Worm (Caenorhabditis elegans) whole organism, L4 larva: ENCODE data around the gene C33D9.10.

Source experiments
- D1046.2 ChIP-seq: fragments of 200-800 bp; sonication (Bioruptor generic); IDR thresholded peaks from 2 replicates; pipeline ENCODE4 v1.3.6; 2022; ENCODE audit warnings: missing genetic modification characterization, missing compliant biosample characterization
- F26F4.8 ChIP-seq: fragments of 200-800 bp; sonication (Bioruptor generic); conservative IDR thresholded peaks from 2 replicates; pipeline ENCODE4 v1.3.6; 2022; ENCODE audit warnings: missing genetic modification characterization, missing compliant biosample characterization
- T26A8.4 ChIP-seq: fragments of 200-800 bp; sonication (Bioruptor generic); IDR thresholded peaks from 2 replicates; pipeline ENCODE4 v1.3.6; 2022; ENCODE audit warnings: missing genetic modification characterization, missing compliant biosample characterization
- ZK546.5 ChIP-seq, 2 experiments: sonication (generic microtip); optimal IDR thresholded peaks; 2 replicates each; lab custom pipeline; 2017; ENCODE audit warnings: missing biosample characterization in 2 of 2, missing genetic modification characterization in 2 of 2
- aha-1 ChIP-seq: fragments of 150-350 bp; peaks from one replicate; lab custom pipeline; 2014; ENCODE audit warnings: missing biosample characterization, missing genetic modification characterization
- ama-1 ChIP-seq: fragments of 150-350 bp; optimal IDR thresholded peaks from 2 replicates; lab custom pipeline; 2014; ENCODE audit warnings: inconsistent platforms, mixed read lengths
- ceh-20 ChIP-seq: fragments of 200-800 bp; sonication (Bioruptor generic); IDR thresholded peaks from 2 replicates; pipeline ENCODE4 v1.3.6; 2022; ENCODE audit warnings: missing genetic modification reagents, missing genetic modification characterization, missing compliant biosample characterization
- ces-1 ChIP-seq: fragments of 150-350 bp; sonication (generic microtip); optimal IDR thresholded peaks from 4 replicates; lab custom pipeline; 2014; ENCODE audit warnings: missing biosample characterization, missing genetic modification reagents, missing genetic modification characterization
- cey-2 ChIP-seq: sonication (generic microtip); optimal IDR thresholded peaks from 3 replicates; lab custom pipeline; 2017; ENCODE audit warnings: missing genetic modification characterization, mild to moderate bottlenecking, missing compliant biosample characterization, antibody characterized with exemption, borderline replicate concordance; ENCODE audit not compliant: insufficient read depth
- ctbp-1 ChIP-seq: fragments of 200-800 bp; sonication (Bioruptor generic); IDR thresholded peaks from 2 replicates; pipeline ENCODE4 v1.3.6; 2022; ENCODE audit warnings: missing genetic modification reagents, missing genetic modification characterization, missing compliant biosample characterization
- daf-12 ChIP-seq: fragments of 150-350 bp; optimal IDR thresholded peaks from 2 replicates; lab custom pipeline; 2014; ENCODE audit warnings: missing biosample characterization, missing genetic modification reagents, missing genetic modification characterization
- daf-16 ChIP-seq, 3 experiments: sonication (generic microtip); optimal IDR thresholded peaks; 2 replicates each; lab custom pipeline; 2016 to 2017; ENCODE audit warnings: missing genetic modification characterization in 3 of 3, missing genetic modification reagents in 3 of 3, mild to moderate bottlenecking in 2 of 3, missing compliant biosample characterization in 2 of 3, missing biosample characterization in 1 of 3, moderate library complexity in 1 of 3
- daf-8 ChIP-seq: fragments of 200-800 bp; sonication (Bioruptor generic); IDR thresholded peaks from 2 replicates; pipeline ENCODE4 v1.3.6; 2022; ENCODE audit warnings: missing genetic modification characterization, missing compliant biosample characterization
- dmd-6 ChIP-seq: fragments of 200-800 bp; sonication (Bioruptor generic); IDR thresholded peaks from 2 replicates; pipeline ENCODE4 v1.3.6; 2022; ENCODE audit warnings: missing genetic modification reagents, missing genetic modification characterization, missing compliant biosample characterization
- dmd-9 ChIP-seq: fragments of 200-800 bp; sonication (Bioruptor generic); IDR thresholded peaks from 2 replicates; pipeline ENCODE4 v1.3.6; 2022; ENCODE audit warnings: missing genetic modification reagents, missing genetic modification characterization, missing compliant biosample characterization
- dve-1 ChIP-seq: sonication (generic microtip); optimal IDR thresholded peaks from 2 replicates; lab custom pipeline; 2017; ENCODE audit warnings: antibody characterized with exemption, mild to moderate bottlenecking, missing genetic modification characterization, missing compliant biosample characterization; ENCODE audit not compliant: insufficient read depth
- egl-27 ChIP-seq: sonication (generic microtip); optimal IDR thresholded peaks from 3 replicates; lab custom pipeline; 2017; ENCODE audit warnings: missing biosample characterization, missing genetic modification reagents, missing genetic modification characterization
- egl-43 ChIP-seq: fragments of 200-800 bp; sonication (Bioruptor generic); IDR thresholded peaks from 2 replicates; pipeline ENCODE4 v1.3.6; 2022; ENCODE audit warnings: missing genetic modification reagents, missing genetic modification characterization, missing compliant biosample characterization
- fkh-10 ChIP-seq: fragments of 150-350 bp; optimal IDR thresholded peaks from 2 replicates; lab custom pipeline; 2014; ENCODE audit warnings: missing biosample characterization, missing genetic modification reagents, missing genetic modification characterization
- hlh-11 ChIP-seq: fragments of 200-800 bp; sonication (Bioruptor generic); optimal IDR thresholded peaks from 2 replicates; lab custom pipeline; 2018; ENCODE audit warnings: mild to moderate bottlenecking, missing genetic modification characterization, missing compliant biosample characterization
- hmg-1.1 ChIP-seq: fragments of 200-800 bp; sonication (Bioruptor generic); IDR thresholded peaks from 2 replicates; pipeline ENCODE4 v1.3.6; 2022; ENCODE audit warnings: missing genetic modification reagents, missing genetic modification characterization, missing compliant biosample characterization
- lim-7 ChIP-seq: fragments of 200-800 bp; sonication (Bioruptor generic); IDR thresholded peaks from 2 replicates; pipeline ENCODE4 v1.3.6; 2022; ENCODE audit warnings: missing genetic modification characterization, missing compliant biosample characterization
- lin-1 ChIP-seq: fragments of 200-800 bp; sonication (Bioruptor generic); IDR thresholded peaks from 2 replicates; pipeline ENCODE4 v1.3.6; 2022; ENCODE audit warnings: missing genetic modification reagents, missing genetic modification characterization, missing compliant biosample characterization
- lin-13 ChIP-seq: fragments of 150-350 bp; optimal IDR thresholded peaks from 2 replicates; lab custom pipeline; 2014; ENCODE audit warnings: missing biosample characterization, missing genetic modification reagents, missing genetic modification characterization
- lin-15B ChIP-seq: fragments of 150-350 bp; sonication (generic microtip); optimal IDR thresholded peaks from 3 replicates; lab custom pipeline; 2014; ENCODE audit warnings: missing biosample characterization, missing genetic modification characterization
- lin-39 ChIP-seq: fragments of 150-350 bp; optimal IDR thresholded peaks from 2 replicates; lab custom pipeline; 2014; ENCODE audit warnings: missing biosample characterization, missing genetic modification reagents, missing genetic modification characterization
- lir-3 ChIP-seq: sonication (generic microtip); optimal IDR thresholded peaks from 2 replicates; lab custom pipeline; 2016; ENCODE audit warnings: mild to moderate bottlenecking, missing genetic modification characterization, missing compliant biosample characterization
- lsy-2 ChIP-seq, 2 experiments: fragments of 150-350 bp in 1 of 2; sonication (generic microtip) in 1 of 2; optimal IDR thresholded peaks; 2 replicates each; lab custom pipeline; 2014 to 2017; ENCODE audit warnings: missing biosample characterization in 2 of 2, missing genetic modification characterization in 2 of 2
- madf-5 ChIP-seq, 2 experiments: fragments of 200-800 bp; sonication (Bioruptor generic); IDR thresholded peaks; 2 replicates each; pipeline ENCODE4 v1.3.6; 2022; ENCODE audit warnings: missing compliant biosample characterization in 2 of 2, missing genetic modification characterization in 2 of 2
- madf-9 ChIP-seq: fragments of 200-800 bp; sonication (Bioruptor generic); conservative IDR thresholded peaks from 2 replicates; pipeline ENCODE4 v1.3.6; 2022; ENCODE audit warnings: missing genetic modification reagents, missing genetic modification characterization, missing compliant biosample characterization
- mdt-29 ChIP-seq: fragments of 200-800 bp; sonication (Bioruptor generic); IDR thresholded peaks from 2 replicates; pipeline ENCODE4 v1.3.6; 2022; ENCODE audit warnings: missing genetic modification reagents, missing genetic modification characterization, missing compliant biosample characterization
- mes-2 ChIP-seq: sonication (generic microtip); optimal IDR thresholded peaks from 2 replicates; lab custom pipeline; 2016; ENCODE audit warnings: missing genotype, mild to moderate bottlenecking, missing genetic modification characterization, missing compliant biosample characterization; ENCODE audit not compliant: poor library complexity, severe bottlenecking
- mxl-3 ChIP-seq: fragments of 200-800 bp; sonication (Bioruptor generic); optimal IDR thresholded peaks from 2 replicates; lab custom pipeline; 2018; ENCODE audit warnings: mild to moderate bottlenecking, missing genetic modification characterization, missing compliant biosample characterization
- nhr-102 ChIP-seq: sonication (generic microtip); optimal IDR thresholded peaks from 2 replicates; lab custom pipeline; 2016; ENCODE audit warnings: mild to moderate bottlenecking, missing genetic modification characterization, moderate library complexity, missing compliant biosample characterization
- nhr-11 ChIP-seq: fragments of 150-350 bp; optimal IDR thresholded peaks from 2 replicates; lab custom pipeline; 2014; ENCODE audit warnings: missing biosample characterization, missing genetic modification characterization
- nhr-25 ChIP-seq: sonication (generic microtip); optimal IDR thresholded peaks from 2 replicates; lab custom pipeline; 2017; ENCODE audit warnings: missing genetic modification characterization, mild to moderate bottlenecking, missing compliant biosample characterization, antibody characterized with exemption, moderate library complexity, borderline replicate concordance; ENCODE audit not compliant: insufficient read depth
- nhr-41 ChIP-seq: fragments of 200-800 bp; sonication (Bioruptor generic); IDR thresholded peaks from 2 replicates; pipeline ENCODE4 v1.3.6; 2022; ENCODE audit warnings: missing genetic modification reagents, missing genetic modification characterization, missing compliant biosample characterization
- nhr-76 ChIP-seq: fragments of 150-350 bp; optimal IDR thresholded peaks from 2 replicates; lab custom pipeline; 2014; ENCODE audit warnings: missing biosample characterization, missing genetic modification characterization
- rbr-2 ChIP-seq: sonication (generic microtip); optimal IDR thresholded peaks from 2 replicates; lab custom pipeline; 2016; ENCODE audit warnings: missing genotype, missing genetic modification characterization, missing compliant biosample characterization
- saeg-2 ChIP-seq: fragments of 200-800 bp; sonication (Bioruptor generic); IDR thresholded peaks from 2 replicates; pipeline ENCODE4 v1.3.6; 2022; ENCODE audit warnings: missing genetic modification reagents, missing genetic modification characterization, missing compliant biosample characterization
- sdz-12 ChIP-seq: fragments of 200-800 bp; sonication (Bioruptor generic); optimal IDR thresholded peaks from 2 replicates; lab custom pipeline; 2018; ENCODE audit warnings: mild to moderate bottlenecking, missing genetic modification characterization, missing compliant biosample characterization
- set-16 ChIP-seq: fragments of 200-800 bp; sonication (Bioruptor generic); IDR thresholded peaks from 2 replicates; pipeline ENCODE4 v1.3.6; 2022; ENCODE audit warnings: missing genetic modification reagents, missing genetic modification characterization, missing compliant biosample characterization
- snpc-1.2 ChIP-seq: fragments of 200-800 bp; sonication (Bioruptor generic); IDR thresholded peaks from 2 replicates; pipeline ENCODE4 v1.3.6; 2022; ENCODE audit warnings: missing genetic modification reagents, missing genetic modification characterization, missing compliant biosample characterization
- spr-1 ChIP-seq: sonication (generic microtip); optimal IDR thresholded peaks from 2 replicates; lab custom pipeline; 2016; ENCODE audit warnings: mild to moderate bottlenecking, missing genetic modification characterization, missing compliant biosample characterization
- tra-1 ChIP-seq: fragments of 200-800 bp; sonication (Bioruptor generic); IDR thresholded peaks from 2 replicates; pipeline ENCODE4 v1.3.6; 2022; ENCODE audit warnings: missing genetic modification reagents, missing genetic modification characterization, missing compliant biosample characterization
- unc-130 ChIP-seq: sonication (generic microtip); optimal IDR thresholded peaks from 2 replicates; lab custom pipeline; 2016; ENCODE audit warnings: missing genetic modification reagents, missing genetic modification characterization, missing compliant biosample characterization
- unc-39 ChIP-seq: sonication (generic microtip); optimal IDR thresholded peaks from 2 replicates; lab custom pipeline; 2017; ENCODE audit warnings: missing biosample characterization, missing genetic modification characterization
- unc-62 ChIP-seq, 3 experiments: fragments of 150-350 bp in 1 of 3; sonication (generic microtip); optimal IDR thresholded peaks in 2 of 3; peaks in 1 of 3; 1 replicate in 1 of 3; 2 replicates in 2 of 3; lab custom pipeline; 2014 to 2017; ENCODE audit warnings: missing biosample characterization in 3 of 3, missing genetic modification characterization in 3 of 3, missing genetic modification reagents in 3 of 3, missing genotype in 1 of 3
- zfp-2 ChIP-seq: sonication (generic microtip); optimal IDR thresholded peaks from 2 replicates; lab custom pipeline; 2016; ENCODE audit warnings: mild to moderate bottlenecking, missing genetic modification characterization, missing compliant biosample characterization
- ztf-7 ChIP-seq: fragments of 150-350 bp; optimal IDR thresholded peaks from 2 replicates; lab custom pipeline; 2014; ENCODE audit warnings: missing biosample characterization, missing genetic modification characterization

C33D9.10 gene

DNA sequence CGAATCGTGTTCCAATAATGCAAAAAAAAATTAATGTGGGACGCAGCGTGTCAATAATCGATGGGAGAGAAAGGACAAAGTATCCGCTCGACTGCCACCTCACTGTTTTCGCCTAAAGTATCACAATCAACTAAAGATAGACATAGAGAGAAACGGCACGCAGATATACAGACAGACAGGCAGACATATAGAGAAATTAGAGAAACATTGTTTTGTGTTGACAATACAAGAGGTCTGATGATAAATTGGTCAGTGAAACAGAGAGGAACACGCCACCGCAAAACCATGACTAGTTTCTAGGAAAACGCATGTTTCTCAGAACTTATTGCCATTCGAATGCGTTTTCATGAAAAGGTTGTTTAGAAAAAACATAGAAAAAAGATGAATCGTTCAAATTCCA, 42.6 kb upstream of the C33D9.10 start, which contains the start of gene T28C6.8 (continued):
- TF ChIP-seq snpc-1.2 (GFP tag; lab: Robert Waterston, UW): no peak
- TF ChIP-seq ZK546.5 (tag; optimal IDR thresholded peaks at IDR 0.05; lab: Kevin White, UChicago): no peak
- TF ChIP-seq nhr-102 (tag; lab: Kevin White, UChicago): no peak
- TF ChIP-seq lin-15B (tag; lab: Kevin White, UChicago): no peak
- TF ChIP-seq daf-12 (tag; lab: Kevin White, UChicago): no peak
- TF ChIP-seq zfp-2 (tag; lab: Kevin White, UChicago): no peak
- TF ChIP-seq dmd-9: no peak
- TF ChIP-seq mes-2 (tag; lab: Kevin White, UChicago): peak; percentile 29
- TF ChIP-seq madf-9: no peak
- peak; percentile 46 for TF ChIP-seq dmd-6 (GFP tag; lab: Robert Waterston, UW)
- no peak for TF ChIP-seq saeg-2 (GFP tag; lab: Robert Waterston, UW)
- TF ChIP-seq cey-2: peak; percentile 33
- no peak for TF ChIP-seq ctbp-1 (GFP tag; lab: Robert Waterston, UW)
- no peak for TF ChIP-seq ztf-7
- no peak for TF ChIP-seq lin-39 (tag; lab: Kevin White, UChicago)
- TF ChIP-seq rbr-2 (tag; lab: Kevin White, UChicago): no peak
- TF ChIP-seq nhr-25 (tag; lab: Kevin White, UChicago): no peak
- TF ChIP-seq unc-130 (GFP tag; lab: Kevin White, UChicago): no peak
- TF ChIP-seq hlh-11 (tag; lab: Kevin White, UChicago): peak; percentile 84
- TF ChIP-seq D1046.2 (GFP tag; lab: Robert Waterston, UW): no peak
- TF ChIP-seq sdz-12 (GFP tag; lab: Kevin White, UChicago): no peak
- no peak for TF ChIP-seq unc-62 (GFP tag; optimal IDR thresholded peaks at IDR 0.05 in 1 of 2; lab: Kevin White, UChicago)
- TF ChIP-seq unc-62 (tag; optimal IDR thresholded peaks at IDR 0.05; lab: Kevin White, UChicago): no peak
- no peak for TF ChIP-seq fkh-10 (GFP tag; lab: Kevin White, UChicago)
- no peak for TF ChIP-seq lir-3 (tag; lab: Kevin White, UChicago)
- no peak for TF ChIP-seq egl-43 (GFP tag; lab: Robert Waterston, UW)
- no peak for TF ChIP-seq unc-39 (tag; lab: Kevin White, UChicago)
- TF ChIP-seq aha-1: peak; percentile 77
- no peak for TF ChIP-seq tra-1
- no peak for TF ChIP-seq nhr-76 (tag; lab: Kevin White, UChicago)
- no peak for TF ChIP-seq egl-27 (tag; lab: Kevin White, UChicago)
- no peak for TF ChIP-seq set-16 (GFP tag; lab: Robert Waterston, UW)
- no peak for TF ChIP-seq spr-1
- no peak for TF ChIP-seq ces-1
- TF ChIP-seq F26F4.8 (GFP tag; lab: Robert Waterston, UW): no peak
- TF ChIP-seq daf-8 (GFP tag; lab: Robert Waterston, UW): no peak
- 0 out of 2 replicates have a peak, but pooled peaks have one; percentile 46 for TF ChIP-seq hmg-1.1 (GFP tag; lab: Robert Waterston, UW)
- TF ChIP-seq lin-13 (GFP tag; lab: Kevin White, UChicago): peak; percentile 16
- no peak for TF ChIP-seq nhr-41 (GFP tag; lab: Robert Waterston, UW)
- TF ChIP-seq nhr-11 (tag; lab: Kevin White, UChicago): peak; percentile 64
- TF ChIP-seq ceh-20: no peak
- no peak for TF ChIP-seq mdt-29 (GFP tag; lab: Robert Waterston, UW)
- no peak for TF ChIP-seq madf-5 (GFP tag; IDR thresholded peaks at IDR 0.05; lab: Robert Waterston, UW)
- TF ChIP-seq ama-1 (lab: Kevin White, UChicago): no peak
- peak; percentile 67 for TF ChIP-seq T26A8.4
- no peak for TF ChIP-seq daf-16 (GFP tag; optimal IDR thresholded peaks at IDR 0.05; lab: Kevin White, UChicago)
- TF ChIP-seq daf-16 (tag; optimal IDR thresholded peaks at IDR 0.05; lab: Kevin White, UChicago): peak; percentile 93
- 0 out of 2 replicates have a peak, but pooled peaks have one; percentile 25 for TF ChIP-seq lin-1 (GFP tag; lab: Robert Waterston, UW)
- TF ChIP-seq mxl-3: peak; percentile 83
- TF ChIP-seq lsy-2 (tag; optimal IDR thresholded peaks at IDR 0.05; lab: Kevin White, UChicago): peak in 1 of 2 experiments; percentile 39
- TF ChIP-seq dve-1 (tag; lab: Kevin White, UChicago): peak; percentile 43
- TF ChIP-seq lim-7 (GFP tag; lab: Robert Waterston, UW): no peak
